Worm (Caenorhabditis elegans): ENCODE results near the gene F16H6.9.

F16H6.9 gene

ce11 chrV:18188328-18188727, 28.6 kb upstream of the F16H6.9 start, which contains the start of gene clec-245:
Gene clec-245, minus strand, starts transcription at chrV:18188428.
- TF ChIP-seq unc-62 (GFP tag; optimal IDR thresholded peaks at IDR 0.05) (no peak), F57C9.4 (tag; optimal IDR thresholded peaks at IDR 0.05) (no peak), nhr-90 (tag; optimal IDR thresholded peaks at IDR 0.05) (no peak), aptf-2 (GFP tag; conservative IDR thresholded peaks at IDR 0.05) (no peak), rpc-1 (optimal IDR thresholded peaks at IDR 0.05) (no peak), rpc-1 (tag; optimal IDR thresholded peaks at IDR 0.05) (no peak), sptf-2 (GFP tag; optimal IDR thresholded peaks at IDR 0.05) (no peak), mes-4 (tag; optimal IDR thresholded peaks at IDR 0.05) (no peak), akir-1 (GFP tag; optimal IDR thresholded peaks at IDR 0.05) (no peak), bed-2 (GFP tag; IDR thresholded peaks at IDR 0.05) (no peak), pha-4 (tag; optimal IDR thresholded peaks at IDR 0.05) (no peak), ztf-18 (tag; optimal IDR thresholded peaks at IDR 0.05) (no peak), Y53G8AR.9 (GFP tag; conservative IDR thresholded peaks at IDR 0.05) (no peak), C06A6.2 (GFP tag; conservative IDR thresholded peaks at IDR 0.05) (no peak), xnd-1 (tag; optimal IDR thresholded peaks at IDR 0.05) (no peak), hmg-20 (GFP tag; IDR thresholded peaks at IDR 0.05) (no peak), snpc-3.4 (tag; optimal IDR thresholded peaks at IDR 0.05) (no peak)

- no peak for TF ChIP-seq madf-8 (GFP tag; conservative IDR thresholded peaks at IDR 0.05)
- no peak for TF ChIP-seq mxl-1 (tag; optimal IDR thresholded peaks at IDR 0.05)
- TF ChIP-seq F33H1.4 (GFP tag; IDR thresholded peaks at IDR 0.05): no peak
- TF ChIP-seq nfya-1 (tag; optimal IDR thresholded peaks at IDR 0.05; ENCODE audit: borderline replicate concordance, insufficient read depth): no peak
- TF ChIP-seq lir-1 (GFP tag; conservative IDR thresholded peaks at IDR 0.05): no peak
- no peak for TF ChIP-seq egl-18 (GFP tag; IDR thresholded peaks at IDR 0.05)
- TF ChIP-seq attf-6 (GFP tag; IDR thresholded peaks at IDR 0.05): no peak
- TF ChIP-seq ceh-79 (tag; optimal IDR thresholded peaks at IDR 0.05): no peak
These were observed 27.7 kb upstream of the F16H6.9 start, which contains the start of gene clec-246 for ce11 chrV:18189181-18189580. Gene clec-246, plus strand, starts transcription at chrV:18189481.

- TF ChIP-seq F33H1.4 (GFP tag; IDR thresholded peaks at IDR 0.05): no peak
- no peak for TF ChIP-seq madf-10 (tag; optimal IDR thresholded peaks at IDR 0.05)
- no peak for TF ChIP-seq ztf-18 (tag; optimal IDR thresholded peaks at IDR 0.05)
- TF ChIP-seq F49E8.2 (tag; optimal IDR thresholded peaks at IDR 0.05; ENCODE audit: insufficient read depth): no peak
- TF ChIP-seq B0035.1 (tag; optimal IDR thresholded peaks at IDR 0.05): no peak
- no peak for TF ChIP-seq F23B12.7 (tag; optimal IDR thresholded peaks at IDR 0.05; ENCODE audit: insufficient read depth)
- TF ChIP-seq attf-5 (GFP tag; optimal IDR thresholded peaks at IDR 0.05): no peak
- no peak for TF ChIP-seq egl-44 (GFP tag; IDR thresholded peaks at IDR 0.05)
- no peak for TF ChIP-seq hlh-26 (GFP tag; conservative IDR thresholded peaks at IDR 0.05)
- no peak for TF ChIP-seq K12H6.12 (tag; optimal IDR thresholded peaks at IDR 0.05)
- no peak for TF ChIP-seq nhr-179 (tag; optimal IDR thresholded peaks at IDR 0.05)
- TF ChIP-seq zim-3 (tag; optimal IDR thresholded peaks at IDR 0.05): no peak
- TF ChIP-seq tbp1 (GFP tag; optimal IDR thresholded peaks at IDR 0.05): no peak
- no peak for TF ChIP-seq mcd-1 (GFP tag; IDR thresholded peaks at IDR 0.05)
- TF ChIP-seq Y53F4B.3 (GFP tag; IDR thresholded peaks at IDR 0.05): no peak
- TF ChIP-seq T07F8.4 (tag; optimal IDR thresholded peaks at IDR 0.05): no peak
- TF ChIP-seq tbx-9 (tag; optimal IDR thresholded peaks at IDR 0.05; ENCODE audit: borderline replicate concordance): no peak
- no peak for TF ChIP-seq dpff-1 (tag; optimal IDR thresholded peaks at IDR 0.05)
- no peak for TF ChIP-seq lir-1 (GFP tag; conservative IDR thresholded peaks at IDR 0.05)
- no peak for TF ChIP-seq efl-1 (GFP tag; optimal IDR thresholded peaks at IDR 0.05)
These were observed 25.8 kb upstream of the F16H6.9 start, which contains the start of gene clec-42 for ce11 chrV:18191128-18191527. Gene clec-42, plus strand, starts transcription at chrV:18191412.
